Worm (Caenorhabditis elegans): Measurements from ENCODE around the gene orc-1.
A peak's percentile ranks its signal among the peaks of the same experiment; 100 is the strongest.

Gene orc-1

ce11 chrIII:10612333-10612732 lies 30.6 kb upstream of the orc-1 start, which contains the start of gene Y39A1A.24 (continued):
- no peak for TF ChIP-seq nhr-48 (tag; optimal IDR thresholded peaks at IDR 0.05)
- no peak for TF ChIP-seq daf-8 (GFP tag; IDR thresholded peaks at IDR 0.05)
- no peak for TF ChIP-seq spr-1 (tag; optimal IDR thresholded peaks at IDR 0.05)
- TF ChIP-seq tag-97 (GFP tag; IDR thresholded peaks at IDR 0.05) = no peak
- TF ChIP-seq spr-3 (GFP tag; optimal IDR thresholded peaks at IDR 0.05) = no peak
- no peak for TF ChIP-seq madf-9 (GFP tag; conservative IDR thresholded peaks at IDR 0.05)

ce11 chrIII:10615166-10615565 lies 27.8 kb upstream of the orc-1 start, which contains the start of gene mrpl-22:
mrpl-22 (plus strand) TSS chrIII:10615466.
- TF ChIP-seq mep-1 (tag; optimal IDR thresholded peaks at IDR 0.05) (no peak), zfp-3 (GFP tag; conservative IDR thresholded peaks at IDR 0.05) (no peak), lin-13 (GFP tag; optimal IDR thresholded peaks at IDR 0.05) (no peak), nhr-10 (tag; optimal IDR thresholded peaks at IDR 0.05) (no peak), set-16 (GFP tag; IDR thresholded peaks at IDR 0.05) (no peak), ztf-7 (tag; optimal IDR thresholded peaks at IDR 0.05) (no peak), dmd-9 (GFP tag; IDR thresholded peaks at IDR 0.05) (no peak), fos-1 (tag; optimal IDR thresholded peaks at IDR 0.05) (no peak), daf-16 (GFP tag; optimal IDR thresholded peaks at IDR 0.05) (no peak), daf-16 (tag; optimal IDR thresholded peaks at IDR 0.05) (no peak)

ce11 chrIII:10621208-10621607 lies 21.7 kb upstream of the orc-1 start, which contains the start of the genes lron-10 and hpr-9:
lron-10 (minus strand) TSS chrIII:10621369.
hpr-9 (plus strand) TSS chrIII:10621551.
- TF ChIP-seq dmd-6 (GFP tag; IDR thresholded peaks at IDR 0.05) (peak; percentile 80), fkh-10 (GFP tag; optimal IDR thresholded peaks at IDR 0.05) (no peak), saeg-2 (GFP tag; IDR thresholded peaks at IDR 0.05) (no peak), zag-1 (tag; optimal IDR thresholded peaks at IDR 0.05) (no peak), ctbp-1 (GFP tag; IDR thresholded peaks at IDR 0.05) (no peak), daf-8 (GFP tag; IDR thresholded peaks at IDR 0.05) (no peak), ztf-7 (tag; optimal IDR thresholded peaks at IDR 0.05) (peak; percentile 20), lin-29 (GFP tag; IDR thresholded peaks at IDR 0.05) (peak; percentile 62; the same call in 1 of the 2 replicates), madf-5 (GFP tag; IDR thresholded peaks at IDR 0.05) (0 out of 4 replicates have a peak, but pooled peaks of 1 of the 2 experiments have one; percentile 17), egl-27 (tag; optimal IDR thresholded peaks at IDR 0.05) (no peak), nhr-42 (GFP tag; IDR thresholded peaks at IDR 0.05) (no peak), aha-1 (tag) (peak; percentile 86), F37D6.2 (tag; optimal IDR thresholded peaks at IDR 0.05) (peak; percentile 12), hlh-11 (tag; optimal IDR thresholded peaks at IDR 0.05) (peak; percentile 86), madf-9 (GFP tag; conservative IDR thresholded peaks at IDR 0.05) (peak; percentile 83; the same call in 1 of the 2 replicates), hif-1 (tag; optimal IDR thresholded peaks at IDR 0.05) (peak in 1 of 2 experiments; percentile 94), Y75B8A.6 (GFP tag; IDR thresholded peaks at IDR 0.05) (no peak), F49E8.2 (tag; optimal IDR thresholded peaks at IDR 0.05; ENCODE audit: borderline replicate concordance) (peak; percentile 57), ztf-11 (tag; optimal IDR thresholded peaks at IDR 0.05) (no peak), ceh-62 (tag; optimal IDR thresholded peaks at IDR 0.05) (no peak), Y5F2A.4 (GFP tag; optimal IDR thresholded peaks at IDR 0.05) (no peak), daf-19 (GFP tag; conservative IDR thresholded peaks at IDR 0.05) (no peak), set-16 (GFP tag; IDR thresholded peaks at IDR 0.05) (no peak), rbr-2 (tag; optimal IDR thresholded peaks at IDR 0.05) (peak; percentile 61), lin-39 (tag; optimal IDR thresholded peaks at IDR 0.05) (no peak), hmg-1.1 (GFP tag; IDR thresholded peaks at IDR 0.05) (peak; percentile 40), mdt-29 (GFP tag; IDR thresholded peaks at IDR 0.05) (peak; percentile 64; the same call in 1 of the 2 replicates), zip-11 (GFP tag; IDR thresholded peaks at IDR 0.05) (no peak), mxl-2 (GFP tag; conservative IDR thresholded peaks at IDR 0.05) (no peak), tra-1 (GFP tag; IDR thresholded peaks at IDR 0.05) (peak; percentile 68; the same call in 1 of the 2 replicates), nhr-41 (GFP tag; IDR thresholded peaks at IDR 0.05) (no peak), fos-1 (tag; optimal IDR thresholded peaks at IDR 0.05) (no peak), ZK546.5 (tag; optimal IDR thresholded peaks at IDR 0.05) (no peak), spr-1 (tag; optimal IDR thresholded peaks at IDR 0.05) (peak; percentile 52), nhr-48 (tag; optimal IDR thresholded peaks at IDR 0.05) (peak; percentile 58), nhr-76 (tag; optimal IDR thresholded peaks at IDR 0.05) (no peak), cey-2 (tag; optimal IDR thresholded peaks at IDR 0.05; ENCODE audit: borderline replicate concordance, insufficient read depth) (no peak), duxl-1 (tag; optimal IDR thresholded peaks at IDR 0.05; ENCODE audit: poor library complexity) (peak; percentile 86), nhr-6 (tag; optimal IDR thresholded peaks at IDR 0.05) (peak; percentile 18)
